Fruit fly (Drosophila melanogaster): ENCODE measurements around the gene CG4751.

The CG4751 gene

dm6 chr2L:11168684-11169549, 38.4 kb downstream of the CG4751 start:
- 0 out of 2 replicates have a peak, but pooled peaks have one; percentile 60 for TF ChIP-seq CG32767 (GFP tag; IDR thresholded peaks at IDR 0.05)
- 0 out of 3 replicates have a peak, but pooled peaks have one; percentile 38 for TF ChIP-seq ci (GFP tag; IDR thresholded peaks at IDR 0.05)
- TF ChIP-seq CG13424 (tag; optimal IDR thresholded peaks at IDR 0.05), result no peak
- no peak for TF ChIP-seq CG30403 (GFP tag; optimal IDR thresholded peaks at IDR 0.05)
- peak; percentile 19 for TF ChIP-seq CG10543 (GFP tag; optimal IDR thresholded peaks at IDR 0.05)
- no peak for TF ChIP-seq HLHmδ (GFP tag; optimal IDR thresholded peaks at IDR 0.05)
- TF ChIP-seq sima (GFP tag; optimal IDR thresholded peaks at IDR 0.05), result no peak
- TF ChIP-seq CG18599 (GFP tag; optimal IDR thresholded peaks at IDR 0.05), result peak; percentile 2
- 0 out of 3 replicates have a peak, but pooled peaks have one; percentile 22 for TF ChIP-seq ase (GFP tag; IDR thresholded peaks at IDR 0.05)
- TF ChIP-seq Ets65A (GFP tag), result no peak
- TF ChIP-seq Med (GFP tag), result peak; percentile 42
- no peak for TF ChIP-seq Sry-β (GFP tag; optimal IDR thresholded peaks at IDR 0.05)
- TF ChIP-seq seq (GFP tag; IDR thresholded peaks at IDR 0.05), result peak; percentile 32; the same call in 1 of the 2 replicates
- peak; percentile 93 for TF ChIP-seq ewg (GFP tag; optimal IDR thresholded peaks at IDR 0.05)
- 0 out of 3 replicates have a peak, but pooled peaks have one; percentile 28 for TF ChIP-seq Optix (GFP tag; IDR thresholded peaks at IDR 0.05)
- peak; percentile 43 for TF ChIP-seq abd-A (tag; optimal IDR thresholded peaks at IDR 0.05)
- TF ChIP-seq sd (tag; optimal IDR thresholded peaks at IDR 0.05), result peak; percentile 0
- peak; percentile 66 to 76 for TF ChIP-seq Trl (optimal IDR thresholded peaks at IDR 0.05)
- TF ChIP-seq Trl (GFP tag; optimal IDR thresholded peaks at IDR 0.05), result no peak
- TF ChIP-seq CG2712 (tag; optimal IDR thresholded peaks at IDR 0.05), result no peak
- no peak for TF ChIP-seq CG13296 (GFP tag; optimal IDR thresholded peaks at IDR 0.05)
- peak; percentile 73 for TF ChIP-seq CG12769 (tag; optimal IDR thresholded peaks at IDR 0.05)
- 0 out of 3 replicates have a peak, but pooled peaks have one; percentile 10 for TF ChIP-seq Doc3 (GFP tag; IDR thresholded peaks at IDR 0.05; ENCODE audit: partially characterized antibody)
- TF ChIP-seq Deaf1 (tag; optimal IDR thresholded peaks at IDR 0.05), result peak; percentile 52
- TF ChIP-seq gro (GFP tag; optimal IDR thresholded peaks at IDR 0.05), result no peak
- peak; percentile 9 for TF ChIP-seq mirr (GFP tag; optimal IDR thresholded peaks at IDR 0.05)
- 0 out of 3 replicates have a peak, but pooled peaks have one; percentile 20 for TF ChIP-seq so (GFP tag; IDR thresholded peaks at IDR 0.05)
- peak; percentile 83 for TF ChIP-seq crol (GFP tag; IDR thresholded peaks at IDR 0.05)
- TF ChIP-seq vvl (GFP tag; IDR thresholded peaks at IDR 0.05), result peak; percentile 35; the same call in 1 of the 2 replicates
- TF ChIP-seq lbe (GFP tag; optimal IDR thresholded peaks at IDR 0.05), result no peak
- TF ChIP-seq Abd-B (GFP tag; optimal IDR thresholded peaks at IDR 0.05), result no peak
- no peak for TF ChIP-seq HmgZ (tag; optimal IDR thresholded peaks at IDR 0.05)
- peak in 1 of 2 experiments; percentile 35 for TF ChIP-seq Hr78 (GFP tag; optimal IDR thresholded peaks at IDR 0.05)
- TF ChIP-seq CG15601 (tag; optimal IDR thresholded peaks at IDR 0.05), result peak; percentile 89
- TF ChIP-seq CG10321 (GFP tag; IDR thresholded peaks at IDR 0.05), result no peak
- TF ChIP-seq jumu (GFP tag; optimal IDR thresholded peaks at IDR 0.05), result no peak

dm6 chr2L:11169904-11170303, 39.4 kb downstream of the CG4751 start:
- TF ChIP-seq dmrt99B (tag; optimal IDR thresholded peaks at IDR 0.05), result peak; percentile 31
- no peak for TF ChIP-seq Mad (GFP tag; optimal IDR thresholded peaks at IDR 0.05)
- TF ChIP-seq CG1603 (tag; optimal IDR thresholded peaks at IDR 0.05), result no peak
- TF ChIP-seq CG8388 (GFP tag; optimal IDR thresholded peaks at IDR 0.05), result peak; percentile 51
- TF ChIP-seq tna (GFP tag; IDR thresholded peaks at IDR 0.05; ENCODE audit: partially characterized antibody), result no peak
- TF ChIP-seq CG11456 (GFP tag; IDR thresholded peaks at IDR 0.05), result peak; percentile 30; the same call in 1 of the 3 replicates
- no peak for TF ChIP-seq Dip3 (GFP tag; optimal IDR thresholded peaks at IDR 0.05)
- TF ChIP-seq rib (GFP tag; IDR thresholded peaks at IDR 0.05), result no peak
- TF ChIP-seq CG11560 (tag; IDR thresholded peaks at IDR 0.05), result no peak
- TF ChIP-seq Oli (tag; optimal IDR thresholded peaks at IDR 0.05), result no peak
- TF ChIP-seq prd (optimal IDR thresholded peaks at IDR 0.05), result no peak
- TF ChIP-seq prd (GFP tag; IDR thresholded peaks at IDR 0.05), result peak; percentile 47; the same call in 2 of the 3 replicates
- TF ChIP-seq CG42726 (GFP tag; IDR thresholded peaks at IDR 0.05; ENCODE audit: partially characterized antibody), result no peak
- TF ChIP-seq ftz-f1 (GFP tag; optimal IDR thresholded peaks at IDR 0.05), result no peak
- TF ChIP-seq Deaf1 (tag; optimal IDR thresholded peaks at IDR 0.05), result peak; percentile 11

Measured in whole organism, embryonic.